Worm (Caenorhabditis elegans) whole organism, L2 larva: Measurements from ENCODE around the gene W09D6.1.

Experiments used
- C34F6.9 ChIP-seq: fragments of 150-350 bp; optimal IDR thresholded peaks from 2 replicates; lab custom pipeline; 2014; ENCODE audit warnings: missing biosample characterization, missing genetic modification characterization
- F13H6.1 ChIP-seq: sonication (generic microtip); optimal IDR thresholded peaks from 2 replicates; lab custom pipeline; 2016; ENCODE audit warnings: missing genetic modification characterization, missing compliant biosample characterization
- R02D3.7 ChIP-seq: fragments of 150-350 bp; optimal IDR thresholded peaks from 2 replicates; lab custom pipeline; 2014; ENCODE audit warnings: missing biosample characterization, missing genetic modification characterization
- Y55F3AM.14 ChIP-seq: fragments of 200-800 bp; sonication (Bioruptor generic); optimal IDR thresholded peaks from 2 replicates; lab custom pipeline; 2018; ENCODE audit warnings: mild to moderate bottlenecking, missing genetic modification characterization, missing compliant biosample characterization
- ZK546.5 ChIP-seq: sonication (generic microtip); optimal IDR thresholded peaks from 2 replicates; lab custom pipeline; 2017; ENCODE audit warnings: missing biosample characterization, missing genetic modification characterization
- alr-1 ChIP-seq: fragments of 150-350 bp; optimal IDR thresholded peaks from 2 replicates; lab custom pipeline; 2014; ENCODE audit warnings: missing biosample characterization, missing genetic modification characterization
- aly-2 ChIP-seq: fragments of 150-350 bp; optimal IDR thresholded peaks from 2 replicates; lab custom pipeline; 2014; ENCODE audit warnings: missing biosample characterization, missing genetic modification characterization
- ama-1 ChIP-seq: fragments of 150-350 bp; optimal IDR thresholded peaks from 2 replicates; lab custom pipeline; 2018; ENCODE audit warnings: inconsistent platforms
- blmp-1 ChIP-seq: sonication (generic microtip); optimal IDR thresholded peaks from 2 replicates; lab custom pipeline; 2017; ENCODE audit warnings: missing genetic modification characterization, mild to moderate bottlenecking, missing compliant biosample characterization, antibody characterized with exemption, moderate library complexity; ENCODE audit not compliant: insufficient read depth
- ceh-16 ChIP-seq: fragments of 150-350 bp; optimal IDR thresholded peaks from 2 replicates; lab custom pipeline; 2014; ENCODE audit warnings: missing biosample characterization, missing genetic modification characterization
- ceh-82 ChIP-seq: fragments of 150-350 bp; optimal IDR thresholded peaks from 2 replicates; lab custom pipeline; 2014; ENCODE audit warnings: missing biosample characterization, missing genetic modification characterization
- crh-2 ChIP-seq: sonication (generic microtip); optimal IDR thresholded peaks from 2 replicates; lab custom pipeline; 2017; ENCODE audit warnings: missing biosample characterization, missing genetic modification characterization
- dmd-4 ChIP-seq: sonication (generic microtip); optimal IDR thresholded peaks from 2 replicates; lab custom pipeline; 2017; ENCODE audit warnings: missing biosample characterization, missing genetic modification characterization
- egl-27 ChIP-seq: sonication (generic microtip); optimal IDR thresholded peaks from 3 replicates; lab custom pipeline; 2017; ENCODE audit warnings: missing biosample characterization, missing genetic modification reagents, missing genetic modification characterization
- elt-1 ChIP-seq: fragments of 150-350 bp; optimal IDR thresholded peaks from 2 replicates; lab custom pipeline; 2014; ENCODE audit warnings: missing biosample characterization, missing genetic modification characterization
- elt-3 ChIP-seq: sonication (generic microtip); optimal IDR thresholded peaks from 2 replicates; lab custom pipeline; 2017; ENCODE audit warnings: missing biosample characterization, missing genetic modification characterization
- fos-1 ChIP-seq: fragments of 150-350 bp; optimal IDR thresholded peaks from 2 replicates; lab custom pipeline; 2014; ENCODE audit warnings: missing biosample characterization, missing genetic modification characterization
- gmeb-1 ChIP-seq: fragments of 150-350 bp; optimal IDR thresholded peaks from 2 replicates; lab custom pipeline; 2014; ENCODE audit warnings: missing biosample characterization, missing genetic modification characterization
- lin-11 ChIP-seq: fragments of 150-350 bp; sonication (generic microtip); optimal IDR thresholded peaks from 2 replicates; lab custom pipeline; 2014; ENCODE audit warnings: missing biosample characterization, missing genetic modification characterization, inconsistent platforms, mixed read lengths
- lin-13 ChIP-seq: fragments of 150-350 bp; optimal IDR thresholded peaks from 2 replicates; lab custom pipeline; 2014; ENCODE audit warnings: missing biosample characterization, missing genetic modification reagents, missing genetic modification characterization
- lin-39 ChIP-seq: fragments of 150-350 bp; optimal IDR thresholded peaks from 2 replicates; lab custom pipeline; 2014; ENCODE audit warnings: missing biosample characterization, missing genetic modification reagents, missing genetic modification characterization
- lsy-2 ChIP-seq, 2 experiments: fragments of 150-350 bp in 1 of 2; sonication (generic microtip) in 1 of 2; optimal IDR thresholded peaks; 2 replicates each; lab custom pipeline; 2014 to 2017; ENCODE audit warnings: missing biosample characterization in 2 of 2, missing genetic modification characterization in 2 of 2
- mab-5 ChIP-seq: fragments of 150-350 bp; optimal IDR thresholded peaks from 2 replicates; lab custom pipeline; 2014; ENCODE audit warnings: missing biosample characterization, missing genetic modification characterization
- mbf-1 ChIP-seq: sonication (generic microtip); optimal IDR thresholded peaks from 2 replicates; lab custom pipeline; 2017; ENCODE audit warnings: missing biosample characterization, missing genetic modification characterization
- mdl-1 ChIP-seq, 2 experiments: fragments of 150-350 bp in 1 of 2; sonication (generic microtip) in 1 of 2; optimal IDR thresholded peaks; 2 replicates each; lab custom pipeline; 2017; ENCODE audit warnings: missing biosample characterization in 2 of 2, missing genetic modification characterization in 2 of 2
- nhr-10 ChIP-seq: sonication (generic microtip); optimal IDR thresholded peaks from 2 replicates; lab custom pipeline; 2017; ENCODE audit warnings: missing biosample characterization, missing genetic modification characterization
- nhr-11 ChIP-seq: fragments of 150-350 bp; optimal IDR thresholded peaks from 2 replicates; lab custom pipeline; 2014; ENCODE audit warnings: missing biosample characterization, missing genetic modification characterization
- nhr-12 ChIP-seq: fragments of 150-350 bp; optimal IDR thresholded peaks from 2 replicates; lab custom pipeline; 2014; ENCODE audit warnings: missing biosample characterization, missing genetic modification characterization
- nhr-129 ChIP-seq: fragments of 150-350 bp; optimal IDR thresholded peaks from 2 replicates; lab custom pipeline; 2014; ENCODE audit warnings: missing biosample characterization, missing genetic modification characterization
- nhr-21 ChIP-seq: fragments of 150-350 bp; optimal IDR thresholded peaks from 2 replicates; lab custom pipeline; 2014; ENCODE audit warnings: missing biosample characterization, missing genetic modification characterization
- nhr-23 ChIP-seq: fragments of 150-350 bp; optimal IDR thresholded peaks from 2 replicates; lab custom pipeline; 2014; ENCODE audit warnings: missing biosample characterization, missing genetic modification reagents, missing genetic modification characterization
- nhr-237 ChIP-seq: fragments of 150-350 bp; optimal IDR thresholded peaks from 2 replicates; lab custom pipeline; 2014; ENCODE audit warnings: missing biosample characterization, missing genetic modification characterization
- nhr-25 ChIP-seq: fragments of 150-350 bp; sonication (generic microtip); optimal IDR thresholded peaks from 3 replicates; lab custom pipeline; 2014; ENCODE audit warnings: missing biosample characterization, missing genetic modification characterization
- nhr-6 ChIP-seq: fragments of 150-350 bp; optimal IDR thresholded peaks from 2 replicates; lab custom pipeline; 2014; ENCODE audit warnings: missing biosample characterization, missing genetic modification characterization
- nhr-77 ChIP-seq: fragments of 150-350 bp; optimal IDR thresholded peaks from 2 replicates; lab custom pipeline; 2014; ENCODE audit warnings: missing biosample characterization, missing genetic modification characterization
- peb-1 ChIP-seq: fragments of 150-350 bp; optimal IDR thresholded peaks from 2 replicates; lab custom pipeline; 2014; ENCODE audit warnings: missing biosample characterization, missing genetic modification characterization
- sem-4 ChIP-seq: fragments of 150-350 bp; optimal IDR thresholded peaks from 2 replicates; lab custom pipeline; 2014; ENCODE audit warnings: missing biosample characterization, missing genetic modification reagents, missing genetic modification characterization
- skn-1 ChIP-seq: sonication (generic microtip); optimal IDR thresholded peaks from 2 replicates; lab custom pipeline; 2017; ENCODE audit warnings: missing biosample characterization, missing genetic modification characterization
- sma-3 ChIP-seq: sonication (generic microtip); optimal IDR thresholded peaks from 2 replicates; lab custom pipeline; 2016; ENCODE audit warnings: missing genetic modification reagents, missing genetic modification characterization, missing compliant biosample characterization
- sma-9 ChIP-seq, 2 experiments: fragments of 150-350 bp in 1 of 2; sonication (generic microtip) in 1 of 2; optimal IDR thresholded peaks; 2 replicates each; lab custom pipeline; 2014 to 2016; ENCODE audit warnings: missing genetic modification characterization in 2 of 2, mild to moderate bottlenecking in 1 of 2, missing biosample characterization in 1 of 2, missing compliant biosample characterization in 1 of 2, missing genetic modification reagents in 1 of 2, moderate library complexity in 1 of 2
- snpc-4 ChIP-seq: fragments of 150-350 bp; optimal IDR thresholded peaks from 2 replicates; lab custom pipeline; 2014; ENCODE audit warnings: missing biosample characterization, missing genetic modification characterization
- unc-39 ChIP-seq: fragments of 150-350 bp; optimal IDR thresholded peaks from 2 replicates; lab custom pipeline; 2014; ENCODE audit warnings: missing biosample characterization, missing genetic modification characterization
- unc-55 ChIP-seq: fragments of 150-350 bp; sonication (generic microtip); optimal IDR thresholded peaks from 3 replicates; lab custom pipeline; 2014; ENCODE audit warnings: missing biosample characterization, missing genetic modification reagents, missing genetic modification characterization
- unc-62 ChIP-seq: fragments of 150-350 bp; optimal IDR thresholded peaks from 2 replicates; lab custom pipeline; 2014; ENCODE audit warnings: missing biosample characterization, missing genetic modification reagents, missing genetic modification characterization
- zag-1 ChIP-seq: fragments of 150-350 bp; optimal IDR thresholded peaks from 2 replicates; lab custom pipeline; 2014; ENCODE audit warnings: missing biosample characterization, missing genetic modification characterization
- ztf-1 ChIP-seq: fragments of 200-800 bp; sonication (Bioruptor generic); conservative IDR thresholded peaks from 2 replicates; pipeline ENCODE4 v1.3.6; 2022; ENCODE audit warnings: missing genetic modification characterization, missing compliant biosample characterization
- ztf-11 ChIP-seq: sonication (generic microtip); optimal IDR thresholded peaks from 2 replicates; lab custom pipeline; 2017; ENCODE audit warnings: missing biosample characterization, missing genetic modification characterization
- ztf-4 ChIP-seq: fragments of 150-350 bp; optimal IDR thresholded peaks from 2 replicates; lab custom pipeline; 2014; ENCODE audit warnings: missing biosample characterization, missing genetic modification characterization

Gene W09D6.1

DNA sequence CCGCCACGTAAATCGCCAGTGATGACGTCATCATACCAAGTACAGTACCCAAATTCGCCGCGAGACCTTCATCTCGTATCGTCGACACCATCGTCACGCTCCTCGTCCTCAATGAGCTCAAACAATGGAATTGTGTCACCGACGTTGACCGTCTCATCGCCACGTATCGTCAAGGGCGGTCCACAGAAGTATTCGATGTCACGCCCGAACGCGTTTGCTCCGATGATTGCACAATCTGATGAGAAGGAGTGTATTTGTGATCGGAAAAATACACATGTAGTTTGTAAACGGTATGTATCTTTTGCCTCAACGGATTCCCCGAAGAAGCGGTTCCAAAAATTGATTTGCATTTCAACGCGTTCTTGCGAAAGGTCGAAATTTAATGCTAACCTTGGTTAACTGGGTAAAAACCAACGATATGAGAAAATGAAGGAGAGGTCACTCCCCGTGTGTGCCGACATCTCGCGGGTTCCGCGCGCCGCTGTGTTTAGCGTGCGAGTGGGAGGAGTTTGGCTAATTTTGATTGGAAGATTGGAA, 21.5 kb downstream of the W09D6.1 start (continued):
- peak; percentile 9 for TF ChIP-seq nhr-25 (tag; lab: Kevin White, UChicago)
- TF ChIP-seq nhr-6 (tag; lab: Kevin White, UChicago), result no peak
- no peak for TF ChIP-seq ceh-82
- TF ChIP-seq nhr-21 (tag; lab: Kevin White, UChicago), result peak; percentile 77
- peak; percentile 51 for TF ChIP-seq ceh-16 (tag; lab: Kevin White, UChicago)
- TF ChIP-seq peb-1 (tag; lab: Kevin White, UChicago), result no peak
- TF ChIP-seq nhr-23 (tag; lab: Kevin White, UChicago), result no peak
- TF ChIP-seq sma-9 (GFP tag; optimal IDR thresholded peaks at IDR 0.05; lab: Kevin White, UChicago), result peak; percentile 5
- TF ChIP-seq sma-9 (tag; optimal IDR thresholded peaks at IDR 0.05; lab: Kevin White, UChicago), result no peak
- no peak for TF ChIP-seq nhr-237
- TF ChIP-seq snpc-4, result peak; percentile 97
- no peak for TF ChIP-seq nhr-10 (tag; lab: Kevin White, UChicago)
- TF ChIP-seq alr-1, result no peak
- TF ChIP-seq sem-4 (tag; lab: Kevin White, UChicago), result no peak
- no peak for TF ChIP-seq dmd-4 (tag; lab: Kevin White, UChicago)
- peak; percentile 2 for TF ChIP-seq unc-55 (GFP tag; lab: Kevin White, UChicago)
- TF ChIP-seq lin-13 (GFP tag; lab: Kevin White, UChicago), result peak; percentile 63
- no peak for TF ChIP-seq nhr-129 (tag; lab: Kevin White, UChicago)

DNA sequence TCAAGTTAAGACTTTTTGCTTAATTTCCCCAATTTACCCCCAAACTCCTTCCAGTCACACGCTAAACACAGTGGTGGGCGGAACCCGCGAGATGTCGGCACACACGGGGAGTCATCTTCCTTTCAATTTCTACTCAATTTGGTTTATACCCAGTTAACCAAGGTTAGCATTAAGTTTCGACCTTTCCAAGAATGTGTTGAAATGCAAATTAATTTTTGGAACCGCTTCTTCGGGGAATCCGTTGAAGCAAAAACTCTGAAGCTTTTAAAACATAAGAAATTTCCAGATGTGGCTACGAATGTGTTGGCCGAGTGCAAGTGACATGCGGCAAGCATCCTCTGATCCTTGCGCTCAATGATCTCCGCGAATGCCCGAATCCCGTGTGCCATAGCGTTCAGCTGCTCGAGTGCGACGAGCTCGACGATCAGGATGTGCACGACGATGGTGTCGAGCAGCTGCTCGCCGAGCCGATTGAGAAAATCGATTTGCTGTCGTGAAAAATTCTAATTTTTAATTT, 22.3 kb downstream of the W09D6.1 start:
- TF ChIP-seq nhr-6 (tag; lab: Kevin White, UChicago) (no peak), lin-11 (no peak), mab-5 (tag; lab: Kevin White, UChicago) (no peak), nhr-129 (tag; lab: Kevin White, UChicago) (no peak), ceh-82 (no peak), sma-3 (GFP tag; lab: Kevin White, UChicago) (no peak), peb-1 (tag; lab: Kevin White, UChicago) (no peak), ama-1 (lab: Kevin White, UChicago) (peak; percentile 94), dmd-4 (tag; lab: Kevin White, UChicago) (no peak), sma-9 (GFP tag; optimal IDR thresholded peaks at IDR 0.05; lab: Kevin White, UChicago) (peak; percentile 33), sma-9 (tag; optimal IDR thresholded peaks at IDR 0.05; lab: Kevin White, UChicago) (no peak), sem-4 (tag; lab: Kevin White, UChicago) (no peak), aly-2 (tag; lab: Kevin White, UChicago) (no peak), R02D3.7 (no peak), snpc-4 (peak; percentile 93), nhr-23 (tag; lab: Kevin White, UChicago) (no peak), unc-55 (GFP tag; lab: Kevin White, UChicago) (no peak), fos-1 (tag; lab: Kevin White, UChicago) (no peak), lin-13 (GFP tag; lab: Kevin White, UChicago) (peak; percentile 43), nhr-25 (tag; lab: Kevin White, UChicago) (peak; percentile 9), nhr-11 (tag; lab: Kevin White, UChicago) (no peak), lsy-2 (tag; optimal IDR thresholded peaks at IDR 0.05; lab: Kevin White, UChicago) (no peak), nhr-12 (tag; lab: Kevin White, UChicago) (no peak), mbf-1 (no peak), zag-1 (tag; lab: Kevin White, UChicago) (no peak), mdl-1 (tag; optimal IDR thresholded peaks at IDR 0.05; lab: Kevin White, UChicago) (no peak), egl-27 (tag; lab: Kevin White, UChicago) (no peak), crh-2 (tag; lab: Kevin White, UChicago) (no peak), nhr-10 (tag; lab: Kevin White, UChicago) (no peak), unc-62 (GFP tag; lab: Kevin White, UChicago) (no peak), elt-1 (tag; lab: Kevin White, UChicago) (no peak), elt-3 (tag; lab: Kevin White, UChicago) (no peak), nhr-21 (tag; lab: Kevin White, UChicago) (peak; percentile 7), ztf-4 (tag; lab: Kevin White, UChicago) (no peak), ztf-1 (GFP tag; lab: Robert Waterston, UW) (no peak), ztf-11 (tag; lab: Kevin White, UChicago) (no peak), ceh-16 (tag; lab: Kevin White, UChicago) (peak; percentile 13), F13H6.1 (no peak), blmp-1 (tag; lab: Kevin White, UChicago) (no peak), skn-1 (tag; lab: Kevin White, UChicago) (no peak), gmeb-1 (tag; lab: Kevin White, UChicago) (no peak), nhr-77 (tag; lab: Kevin White, UChicago) (no peak), nhr-237 (no peak), unc-39 (tag; lab: Kevin White, UChicago) (no peak), Y55F3AM.14 (GFP tag; lab: Kevin White, UChicago) (no peak), C34F6.9 (tag; lab: Kevin White, UChicago) (no peak), alr-1 (no peak), ZK546.5 (no peak), lin-39 (tag; lab: Kevin White, UChicago) (no peak)
- TF ChIP-seq, all 48 proteins: peak for 7
